Fruit fly (Drosophila melanogaster): ENCODE results near the gene CG5326.

The CG5326 gene

dm6 chr3R:22525546-22526352 is 14.0 kb downstream of the CG5326 start:
- TF ChIP-seq D1 (tag; optimal IDR thresholded peaks at IDR 0.05) = peak; percentile 12
- TF ChIP-seq Pif1A (GFP tag; optimal IDR thresholded peaks at IDR 0.05) = peak; percentile 58
- TF ChIP-seq CG14655 (GFP tag; optimal IDR thresholded peaks at IDR 0.05) = no peak

- TF ChIP-seq CG14655 (GFP tag; optimal IDR thresholded peaks at IDR 0.05) = no peak
- TF ChIP-seq CG15710 (tag; optimal IDR thresholded peaks at IDR 0.05) = no peak
- no peak for TF ChIP-seq CG17806 (tag; optimal IDR thresholded peaks at IDR 0.05)
- TF ChIP-seq Pif1A (GFP tag; optimal IDR thresholded peaks at IDR 0.05) = no peak
- TF ChIP-seq CG13204 (GFP tag; optimal IDR thresholded peaks at IDR 0.05) = no peak
- TF ChIP-seq CG32121 (GFP tag; IDR thresholded peaks at IDR 0.05) = no peak
- TF ChIP-seq Pif1B (GFP tag; optimal IDR thresholded peaks at IDR 0.05) = no peak
These were observed 14.7 kb downstream of the CG5326 start for dm6 chr3R:22525073-22525413.

dm6 chr3R:22524344-22525072 is 15.2 kb downstream of the CG5326 start:
- TF ChIP-seq Pif1B (GFP tag; optimal IDR thresholded peaks at IDR 0.05) = no peak
- TF ChIP-seq EcR (GFP tag; optimal IDR thresholded peaks at IDR 0.05) = peak; percentile 91

- no peak for TF ChIP-seq Pif1A (GFP tag; optimal IDR thresholded peaks at IDR 0.05)
- no peak for TF ChIP-seq Pif1B (GFP tag; optimal IDR thresholded peaks at IDR 0.05)
- no peak for TF ChIP-seq CG32121 (GFP tag; IDR thresholded peaks at IDR 0.05)
- TF ChIP-seq fd96Ca (GFP tag; IDR thresholded peaks at IDR 0.05) = no peak
- TF ChIP-seq CG9948 (tag; optimal IDR thresholded peaks at IDR 0.05) = no peak
- TF ChIP-seq Snoo (tag; optimal IDR thresholded peaks at IDR 0.05) = no peak
- no peak for TF ChIP-seq CG4496 (GFP tag; IDR thresholded peaks at IDR 0.05)
- no peak for TF ChIP-seq CG8159 (tag; optimal IDR thresholded peaks at IDR 0.05)
- TF ChIP-seq Ets98B (GFP tag; IDR thresholded peaks at IDR 0.05) = no peak
- TF ChIP-seq CG17806 (tag; optimal IDR thresholded peaks at IDR 0.05) = no peak
- TF ChIP-seq CG12605 (GFP tag; IDR thresholded peaks at IDR 0.05) = no peak
- TF ChIP-seq D1 (tag; optimal IDR thresholded peaks at IDR 0.05) = no peak
- no peak for TF ChIP-seq CG13204 (GFP tag; optimal IDR thresholded peaks at IDR 0.05)
- TF ChIP-seq rn (GFP tag; IDR thresholded peaks at IDR 0.05) = no peak
- no peak for TF ChIP-seq CG10348 (GFP tag; IDR thresholded peaks at IDR 0.05)
- TF ChIP-seq CG8301 (tag; optimal IDR thresholded peaks at IDR 0.05) = no peak
These were observed 16.9 kb downstream of the CG5326 start for dm6 chr3R:22522859-22523258.

- TF ChIP-seq CG14655 (GFP tag; optimal IDR thresholded peaks at IDR 0.05) = no peak
- no peak for TF ChIP-seq Snoo (tag; optimal IDR thresholded peaks at IDR 0.05)
- TF ChIP-seq CG8301 (tag; optimal IDR thresholded peaks at IDR 0.05) = no peak
- no peak for TF ChIP-seq fd96Ca (GFP tag; IDR thresholded peaks at IDR 0.05)
- no peak for TF ChIP-seq CG15710 (tag; optimal IDR thresholded peaks at IDR 0.05)
- TF ChIP-seq CG12605 (GFP tag; IDR thresholded peaks at IDR 0.05) = no peak
- no peak for TF ChIP-seq CG9948 (tag; optimal IDR thresholded peaks at IDR 0.05)
- no peak for TF ChIP-seq CG34367 (tag; optimal IDR thresholded peaks at IDR 0.05)
- TF ChIP-seq CG17806 (tag; optimal IDR thresholded peaks at IDR 0.05) = no peak
- TF ChIP-seq CG10348 (GFP tag; IDR thresholded peaks at IDR 0.05) = no peak
- TF ChIP-seq CG4496 (GFP tag; IDR thresholded peaks at IDR 0.05) = no peak
- TF ChIP-seq Pif1B (GFP tag; optimal IDR thresholded peaks at IDR 0.05) = no peak
- TF ChIP-seq EcR (GFP tag; optimal IDR thresholded peaks at IDR 0.05) = no peak
- TF ChIP-seq Pif1A (GFP tag; optimal IDR thresholded peaks at IDR 0.05) = no peak
- TF ChIP-seq CG13204 (GFP tag; optimal IDR thresholded peaks at IDR 0.05) = no peak
- no peak for TF ChIP-seq rn (GFP tag; IDR thresholded peaks at IDR 0.05)
- TF ChIP-seq CG8159 (tag; optimal IDR thresholded peaks at IDR 0.05) = no peak
- no peak for TF ChIP-seq gl (tag; optimal IDR thresholded peaks at IDR 0.05)
These were observed 17.7 kb downstream of the CG5326 start for dm6 chr3R:22522042-22522441.

- TF ChIP-seq Pif1B (GFP tag; optimal IDR thresholded peaks at IDR 0.05) (no peak), gl (tag; optimal IDR thresholded peaks at IDR 0.05) (no peak), CG9948 (tag; optimal IDR thresholded peaks at IDR 0.05) (no peak), CG15710 (tag; optimal IDR thresholded peaks at IDR 0.05) (no peak), CG12605 (GFP tag; IDR thresholded peaks at IDR 0.05) (no peak), EcR (GFP tag; optimal IDR thresholded peaks at IDR 0.05) (no peak), D1 (tag; optimal IDR thresholded peaks at IDR 0.05) (no peak), CG4496 (GFP tag; IDR thresholded peaks at IDR 0.05) (no peak), CG14655 (GFP tag; optimal IDR thresholded peaks at IDR 0.05) (no peak), fd96Ca (GFP tag; IDR thresholded peaks at IDR 0.05) (no peak), CG8301 (tag; optimal IDR thresholded peaks at IDR 0.05) (no peak), rn (GFP tag; IDR thresholded peaks at IDR 0.05) (no peak), CG32121 (GFP tag; IDR thresholded peaks at IDR 0.05) (no peak), CG8159 (tag; optimal IDR thresholded peaks at IDR 0.05) (no peak), Snoo (tag; optimal IDR thresholded peaks at IDR 0.05) (no peak), CG34367 (tag; optimal IDR thresholded peaks at IDR 0.05) (no peak), CG13204 (GFP tag; optimal IDR thresholded peaks at IDR 0.05) (no peak), Ets98B (GFP tag; IDR thresholded peaks at IDR 0.05) (no peak), CG10348 (GFP tag; IDR thresholded peaks at IDR 0.05) (no peak)
These were observed 19.2 kb downstream of the CG5326 start for dm6 chr3R:22520481-22520880.
